Fruit fly (Drosophila melanogaster) whole organism, embryonic: ENCODE measurements around the gene CG14054.

Experiments
- Asciz ChIP-seq: fragments of 200-800 bp; sonication (Bioruptor generic); optimal IDR thresholded peaks from 2 replicates; lab custom pipeline; 2017; ENCODE audit warnings: missing biosample characterization, mild to moderate bottlenecking, missing genetic modification characterization, missing genetic modification reagents
- Atf6 ChIP-seq: fragments of 200-800 bp; sonication (Bioruptor generic); IDR thresholded peaks from 2 replicates; pipeline ENCODE4 v1.3.6; 2022; ENCODE audit warnings: missing biosample characterization, missing genetic modification characterization
- CG1024 ChIP-seq: fragments of 200-800 bp; sonication (Bioruptor generic); IDR thresholded peaks from 2 replicates; pipeline ENCODE4 v1.3.6; 2022; ENCODE audit warnings: missing biosample characterization, missing genetic modification characterization
- CG10321 ChIP-seq: fragments of 200-800 bp; sonication (Bioruptor generic); IDR thresholded peaks from 2 replicates; pipeline ENCODE4 v1.3.6; 2022; ENCODE audit warnings: missing biosample characterization, missing genetic modification characterization
- CG10366 ChIP-seq: fragments of 200-800 bp; sonication (Bioruptor generic); IDR thresholded peaks from 2 replicates; pipeline ENCODE4 v1.3.6; 2022; ENCODE audit warnings: missing biosample characterization, missing genetic modification characterization
- CG10565 ChIP-seq: fragments of 200-800 bp; sonication (Bioruptor generic); optimal IDR thresholded peaks from 3 replicates; lab custom pipeline; 2016; ENCODE audit warnings: missing biosample characterization, mild to moderate bottlenecking, missing genetic modification characterization
- CG1233 ChIP-seq: fragments of 200-800 bp; sonication (Bioruptor generic); optimal IDR thresholded peaks from 4 replicates; lab custom pipeline; 2018; ENCODE audit warnings: missing biosample characterization, mild to moderate bottlenecking, missing genetic modification characterization
- CG12659 ChIP-seq: fragments of 200-800 bp; sonication (Bioruptor generic); optimal IDR thresholded peaks from 3 replicates; lab custom pipeline; 2017; ENCODE audit warnings: mild to moderate bottlenecking, missing biosample characterization, missing genetic modification reagents, missing genetic modification characterization
- CG13287 ChIP-seq: fragments of 200-800 bp; sonication (Bioruptor generic); IDR thresholded peaks from 2 replicates; pipeline ENCODE4 v1.3.6; 2022; ENCODE audit warnings: missing biosample characterization, missing genetic modification characterization; ENCODE audit not compliant: partially characterized antibody
- CG14050 ChIP-seq: fragments of 200-800 bp; sonication (Bioruptor generic); IDR thresholded peaks from 3 replicates; pipeline ENCODE4 v1.3.6; 2022; ENCODE audit warnings: missing biosample characterization, missing genetic modification characterization
- CG18262 ChIP-seq: fragments of 200-800 bp; optimal IDR thresholded peaks from 3 replicates; lab custom pipeline; 2019; ENCODE audit warnings: missing biosample characterization, mild to moderate bottlenecking, missing genetic modification characterization, moderate library complexity
- CG31224 ChIP-seq: fragments of 200-800 bp; sonication (Bioruptor generic); IDR thresholded peaks from 2 replicates; pipeline ENCODE4 v1.3.6; 2022; ENCODE audit warnings: missing biosample characterization, missing genetic modification characterization
- CG32772 ChIP-seq: fragments of 200-800 bp; sonication (Bioruptor generic); IDR thresholded peaks from 2 replicates; pipeline ENCODE4 v1.3.6; 2022; ENCODE audit warnings: missing biosample characterization, missing genetic modification characterization
- CG34376 ChIP-seq: fragments of 200-800 bp; sonication (Bioruptor generic); optimal IDR thresholded peaks from 2 replicates; lab custom pipeline; 2018; ENCODE audit warnings: missing biosample characterization, mild to moderate bottlenecking, missing genetic modification characterization
- CG43689 ChIP-seq: fragments of 200-800 bp; sonication (Bioruptor generic); IDR thresholded peaks from 2 replicates; pipeline ENCODE4 v1.3.6; 2022; ENCODE audit warnings: missing biosample characterization, missing genetic modification characterization
- CG4854 ChIP-seq: fragments of 200-800 bp; sonication (Bioruptor generic); optimal IDR thresholded peaks from 2 replicates; lab custom pipeline; 2016; ENCODE audit warnings: missing biosample characterization, missing genetic modification characterization, inconsistent platforms
- CG5245 ChIP-seq: fragments of 200-800 bp; sonication (Bioruptor generic); optimal IDR thresholded peaks from 3 replicates; lab custom pipeline; 2016; ENCODE audit warnings: missing biosample characterization, missing genetic modification characterization
- CG7357 ChIP-seq: fragments of 200-800 bp; sonication (Bioruptor generic); IDR thresholded peaks from 3 replicates; pipeline ENCODE4 v1.3.6; 2022; ENCODE audit warnings: missing biosample characterization, missing genetic modification characterization
- Dek ChIP-seq: fragments of 200-800 bp; sonication (Bioruptor generic); optimal IDR thresholded peaks from 3 replicates; lab custom pipeline; 2019; ENCODE audit warnings: missing biosample characterization, mild to moderate bottlenecking, missing genetic modification characterization, moderate library complexity
- ERR ChIP-seq: fragments of 200-800 bp; sonication (Bioruptor generic); optimal IDR thresholded peaks from 2 replicates; lab custom pipeline; 2016; ENCODE audit warnings: missing biosample characterization, missing genetic modification characterization
- HmgZ ChIP-seq: fragments of 200-800 bp; sonication (Bioruptor generic); optimal IDR thresholded peaks from 2 replicates; lab custom pipeline; 2018; ENCODE audit warnings: missing biosample characterization, mild to moderate bottlenecking, missing genetic modification characterization
- Hr78 ChIP-seq, 2 experiments: fragments of 200-800 bp in 1 of 2; fragments of >200 bp in 1 of 2; sonication (Bioruptor generic) in 1 of 2; optimal IDR thresholded peaks; 2 replicates each; lab custom pipeline; 2017 to 2019; ENCODE audit warnings: missing biosample characterization in 2 of 2, missing genetic modification characterization in 2 of 2, mild to moderate bottlenecking in 1 of 2, moderate library complexity in 1 of 2
- Lim3 ChIP-seq: fragments of 200-800 bp; sonication (Bioruptor generic); IDR thresholded peaks from 2 replicates; pipeline ENCODE4 v1.3.6; 2022; ENCODE audit warnings: missing biosample characterization, missing genetic modification characterization
- Neu2 ChIP-seq: fragments of 200-800 bp; sonication (Bioruptor generic); optimal IDR thresholded peaks from 3 replicates; lab custom pipeline; 2016; ENCODE audit warnings: missing biosample characterization, missing genetic modification characterization, borderline replicate concordance
- Pdp1 ChIP-seq, 2 experiments: fragments of 200-800 bp; sonication (Bioruptor generic); optimal IDR thresholded peaks; 3 replicates each; lab custom pipeline; 2016; ENCODE audit warnings: missing biosample characterization in 2 of 2, missing genetic modification characterization in 2 of 2, mild to moderate bottlenecking in 1 of 2, moderate library complexity in 1 of 2
- Scr ChIP-seq: fragments of 200-800 bp; sonication (Bioruptor generic); IDR thresholded peaks from 2 replicates; pipeline ENCODE4 v1.3.6; 2022; ENCODE audit warnings: missing biosample characterization, missing genetic modification characterization; ENCODE audit not compliant: partially characterized antibody
- Sry-δ ChIP-seq: fragments of 200-800 bp; sonication (Bioruptor generic); optimal IDR thresholded peaks from 2 replicates; lab custom pipeline; 2016; ENCODE audit warnings: missing biosample characterization, missing genetic modification characterization
- Taf1 ChIP-seq: fragments of 200-800 bp; sonication (Bioruptor generic); IDR thresholded peaks from 2 replicates; pipeline ENCODE4 v1.3.6; 2022; ENCODE audit warnings: missing biosample characterization, missing genetic modification characterization
- bbx ChIP-seq: fragments of 200-800 bp; sonication (Bioruptor generic); IDR thresholded peaks from 2 replicates; pipeline ENCODE4 v1.3.6; 2022; ENCODE audit warnings: missing biosample characterization, missing genetic modification characterization; ENCODE audit not compliant: partially characterized antibody
- bigmax ChIP-seq: fragments of 200-800 bp; sonication (Bioruptor generic); optimal IDR thresholded peaks from 2 replicates; lab custom pipeline; 2018; ENCODE audit warnings: missing biosample characterization, mild to moderate bottlenecking, missing genetic modification characterization
- btn ChIP-seq: fragments of 200-800 bp; sonication (Bioruptor generic); optimal IDR thresholded peaks from 2 replicates; lab custom pipeline; 2016; ENCODE audit warnings: missing biosample characterization, missing genetic modification characterization
- exex ChIP-seq: fragments of 200-800 bp; sonication (Bioruptor generic); optimal IDR thresholded peaks from 4 replicates; lab custom pipeline; 2018; ENCODE audit warnings: missing biosample characterization, mild to moderate bottlenecking, missing genetic modification characterization, moderate library complexity
- gem ChIP-seq: fragments of 200-800 bp; sonication (Bioruptor generic); optimal IDR thresholded peaks from 2 replicates; lab custom pipeline; 2019; ENCODE audit warnings: missing biosample characterization, mild to moderate bottlenecking, missing genetic modification characterization, moderate library complexity
- gro ChIP-seq: fragments of 200-800 bp; sonication (Bioruptor generic); optimal IDR thresholded peaks from 2 replicates; lab custom pipeline; 2016; ENCODE audit warnings: missing biosample characterization, missing genetic modification characterization
- h ChIP-seq: fragments of >200 bp; optimal IDR thresholded peaks from 2 replicates; lab custom pipeline; 2017
- mam ChIP-seq: fragments of 200-800 bp; sonication (Bioruptor generic); optimal IDR thresholded peaks from 3 replicates; lab custom pipeline; 2016; ENCODE audit warnings: missing biosample characterization, missing genetic modification characterization
- nom ChIP-seq: fragments of 200-800 bp; sonication (Bioruptor generic); optimal IDR thresholded peaks from 2 replicates; lab custom pipeline; 2017; ENCODE audit warnings: missing biosample characterization, missing genetic modification characterization, mild to moderate bottlenecking, moderate library complexity, missing genetic modification reagents
- ro ChIP-seq: fragments of 200-800 bp; sonication (Bioruptor generic); IDR thresholded peaks from 2 replicates; pipeline ENCODE4 v1.3.6; 2022; ENCODE audit warnings: missing biosample characterization, missing genetic modification characterization
- sc ChIP-seq, 3 experiments: fragments of >200 bp in 2 of 3; fragments of 200-800 bp in 1 of 3; sonication (Bioruptor generic) in 1 of 3; optimal IDR thresholded peaks; 2 replicates in 2 of 3; 3 replicates in 1 of 3; lab custom pipeline; 2017; ENCODE audit warnings: mild to moderate bottlenecking in 1 of 3, missing biosample characterization in 1 of 3, missing genetic modification characterization in 1 of 3, missing genetic modification reagents in 1 of 3
- sens ChIP-seq: fragments of 200-800 bp; sonication (Bioruptor generic); peaks from one replicate; lab custom pipeline; 2016; ENCODE audit warnings: missing biosample characterization, missing genetic modification characterization
- zen ChIP-seq: fragments of 200-800 bp; sonication (Bioruptor generic); optimal IDR thresholded peaks from 3 replicates; lab custom pipeline; 2018; ENCODE audit warnings: missing biosample characterization, mild to moderate bottlenecking, missing genetic modification characterization, moderate library complexity

Gene CG14054

DNA sequence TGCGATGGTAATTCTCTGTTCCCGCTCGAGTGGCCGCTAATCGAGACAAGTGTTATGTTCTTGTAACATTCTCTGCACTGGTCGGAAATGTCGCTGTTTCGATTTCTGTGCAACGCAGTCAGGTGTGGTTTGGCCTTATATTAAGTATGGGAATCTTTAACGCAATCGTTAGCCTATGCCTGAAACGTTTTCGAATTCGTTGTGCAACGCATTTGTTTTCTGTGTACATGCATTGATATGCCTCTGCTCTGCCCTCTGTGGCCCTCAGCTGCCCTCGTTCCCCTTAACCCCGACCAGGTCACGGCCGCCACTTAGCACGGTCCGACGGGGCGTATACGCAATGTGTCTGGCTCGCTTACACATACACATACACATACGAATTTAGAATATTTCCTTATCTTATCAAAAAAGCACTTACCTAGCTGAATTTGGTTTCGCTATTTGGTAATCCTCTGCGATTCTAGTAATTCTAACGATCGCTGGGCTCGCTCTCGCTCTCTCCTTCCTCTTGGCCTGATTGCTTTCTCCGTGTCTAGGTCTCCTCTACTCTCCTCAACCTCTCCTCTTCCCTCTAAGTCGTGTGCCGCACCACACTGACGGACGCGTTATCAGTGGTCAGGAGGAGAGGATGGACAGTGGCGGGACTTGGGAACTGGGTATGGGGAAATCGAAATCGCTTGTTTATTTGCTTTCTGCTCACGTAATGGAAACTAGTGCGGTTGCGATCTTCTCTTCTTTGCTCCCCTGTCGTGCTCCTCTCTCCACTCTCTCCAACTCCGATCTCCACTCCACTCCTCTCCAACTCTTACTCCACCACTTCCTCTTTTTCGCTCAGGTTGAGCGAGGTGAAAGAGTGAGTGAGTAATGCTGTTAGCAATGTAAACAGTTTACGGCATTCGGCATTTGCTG, 17.1 kb downstream of the CG14054 start (continued):
- TF ChIP-seq CG1233 (GFP tag; lab: Kevin White, UChicago) (no peak), Pdp1 (GFP tag; optimal IDR thresholded peaks at IDR 0.05; lab: Kevin White, UChicago) (peak in 1 of 2 experiments; percentile 67), Lim3 (GFP tag; lab: Robert Waterston, UW) (no peak), CG12659 (GFP tag; lab: Kevin White, UChicago) (no peak), Neu2 (GFP tag; lab: Kevin White, UChicago) (no peak), CG32772 (no peak), CG13287 (GFP tag; lab: Robert Waterston, UW) (no peak), CG4854 (GFP tag; lab: Kevin White, UChicago) (no peak), Scr (0 out of 2 replicates have a peak, but pooled peaks have one; percentile 7), ro (GFP tag; lab: Robert Waterston, UW) (no peak), ERR (GFP tag; lab: Kevin White, UChicago) (no peak), HmgZ (tag; lab: Kevin White, UChicago) (no peak), CG18262 (tag; lab: Kevin White, UChicago) (no peak), Asciz (no peak), sc (optimal IDR thresholded peaks at IDR 0.05; lab: Kevin White, UChicago) (no peak), sc (GFP tag; optimal IDR thresholded peaks at IDR 0.05; lab: Kevin White, UChicago) (no peak), Atf6 (GFP tag; lab: Robert Waterston, UW) (no peak), CG1024 (GFP tag; lab: Robert Waterston, UW) (no peak), CG10321 (GFP tag; lab: Robert Waterston, UW) (no peak), CG10366 (no peak), zen (no peak), Taf1 (GFP tag; lab: Robert Waterston, UW) (no peak), h (lab: Kevin White, UChicago) (no peak), nom (peak; percentile 4), CG7357 (GFP tag; lab: Robert Waterston, UW) (no peak), Dek (tag; lab: Kevin White, UChicago) (no peak), bigmax (GFP tag; lab: Kevin White, UChicago) (no peak), Hr78 (GFP tag; optimal IDR thresholded peaks at IDR 0.05; lab: Kevin White, UChicago) (peak in 1 of 2 experiments; percentile 97), CG43689 (GFP tag; lab: Robert Waterston, UW) (no peak), CG14050 (no peak), mam (GFP tag; lab: Kevin White, UChicago) (no peak), Sry-δ (GFP tag; lab: Kevin White, UChicago) (no peak), CG34376 (GFP tag; lab: Kevin White, UChicago) (peak; percentile 11), bbx (GFP tag; lab: Robert Waterston, UW) (no peak), CG10565 (GFP tag; lab: Kevin White, UChicago) (no peak), gem (tag; lab: Kevin White, UChicago) (no peak), exex (tag; lab: Kevin White, UChicago) (peak; percentile 80), sens (GFP tag; lab: Kevin White, UChicago) (peak; percentile 71), CG5245 (GFP tag; lab: Kevin White, UChicago) (no peak), btn (GFP tag; lab: Kevin White, UChicago) (no peak), CG31224 (no peak), gro (GFP tag; lab: Kevin White, UChicago) (no peak)
- TF ChIP-seq, all 482 proteins: peak for 24
